Worm (Caenorhabditis elegans) whole organism, L2 larva: ENCODE data around the gene Y67H2A.10.

Source experiments
- C34F6.9 ChIP-seq: fragments of 150-350 bp; optimal IDR thresholded peaks from 2 replicates; lab custom pipeline; 2014; ENCODE audit warnings: missing biosample characterization, missing genetic modification characterization
- F13H6.1 ChIP-seq: sonication (generic microtip); optimal IDR thresholded peaks from 2 replicates; lab custom pipeline; 2016; ENCODE audit warnings: missing genetic modification characterization, missing compliant biosample characterization
- R02D3.7 ChIP-seq: fragments of 150-350 bp; optimal IDR thresholded peaks from 2 replicates; lab custom pipeline; 2014; ENCODE audit warnings: missing biosample characterization, missing genetic modification characterization
- Y55F3AM.14 ChIP-seq: fragments of 200-800 bp; sonication (Bioruptor generic); optimal IDR thresholded peaks from 2 replicates; lab custom pipeline; 2018; ENCODE audit warnings: mild to moderate bottlenecking, missing genetic modification characterization, missing compliant biosample characterization
- ZK546.5 ChIP-seq: sonication (generic microtip); optimal IDR thresholded peaks from 2 replicates; lab custom pipeline; 2017; ENCODE audit warnings: missing biosample characterization, missing genetic modification characterization
- aly-2 ChIP-seq: fragments of 150-350 bp; optimal IDR thresholded peaks from 2 replicates; lab custom pipeline; 2014; ENCODE audit warnings: missing biosample characterization, missing genetic modification characterization
- ama-1 ChIP-seq: fragments of 150-350 bp; optimal IDR thresholded peaks from 2 replicates; lab custom pipeline; 2018; ENCODE audit warnings: inconsistent platforms
- blmp-1 ChIP-seq: sonication (generic microtip); optimal IDR thresholded peaks from 2 replicates; lab custom pipeline; 2017; ENCODE audit warnings: missing genetic modification characterization, mild to moderate bottlenecking, missing compliant biosample characterization, antibody characterized with exemption, moderate library complexity; ENCODE audit not compliant: insufficient read depth
- ceh-16 ChIP-seq: fragments of 150-350 bp; optimal IDR thresholded peaks from 2 replicates; lab custom pipeline; 2014; ENCODE audit warnings: missing biosample characterization, missing genetic modification characterization
- dmd-4 ChIP-seq: sonication (generic microtip); optimal IDR thresholded peaks from 2 replicates; lab custom pipeline; 2017; ENCODE audit warnings: missing biosample characterization, missing genetic modification characterization
- elt-3 ChIP-seq: sonication (generic microtip); optimal IDR thresholded peaks from 2 replicates; lab custom pipeline; 2017; ENCODE audit warnings: missing biosample characterization, missing genetic modification characterization
- fos-1 ChIP-seq: fragments of 150-350 bp; optimal IDR thresholded peaks from 2 replicates; lab custom pipeline; 2014; ENCODE audit warnings: missing biosample characterization, missing genetic modification characterization
- gmeb-1 ChIP-seq: fragments of 150-350 bp; optimal IDR thresholded peaks from 2 replicates; lab custom pipeline; 2014; ENCODE audit warnings: missing biosample characterization, missing genetic modification characterization
- lin-13 ChIP-seq: fragments of 150-350 bp; optimal IDR thresholded peaks from 2 replicates; lab custom pipeline; 2014; ENCODE audit warnings: missing biosample characterization, missing genetic modification reagents, missing genetic modification characterization
- lsy-2 ChIP-seq, 2 experiments: fragments of 150-350 bp in 1 of 2; sonication (generic microtip) in 1 of 2; optimal IDR thresholded peaks; 2 replicates each; lab custom pipeline; 2014 to 2017; ENCODE audit warnings: missing biosample characterization in 2 of 2, missing genetic modification characterization in 2 of 2
- mab-5 ChIP-seq: fragments of 150-350 bp; optimal IDR thresholded peaks from 2 replicates; lab custom pipeline; 2014; ENCODE audit warnings: missing biosample characterization, missing genetic modification characterization
- mbf-1 ChIP-seq: sonication (generic microtip); optimal IDR thresholded peaks from 2 replicates; lab custom pipeline; 2017; ENCODE audit warnings: missing biosample characterization, missing genetic modification characterization
- nhr-10 ChIP-seq: sonication (generic microtip); optimal IDR thresholded peaks from 2 replicates; lab custom pipeline; 2017; ENCODE audit warnings: missing biosample characterization, missing genetic modification characterization
- nhr-11 ChIP-seq: fragments of 150-350 bp; optimal IDR thresholded peaks from 2 replicates; lab custom pipeline; 2014; ENCODE audit warnings: missing biosample characterization, missing genetic modification characterization
- nhr-12 ChIP-seq: fragments of 150-350 bp; optimal IDR thresholded peaks from 2 replicates; lab custom pipeline; 2014; ENCODE audit warnings: missing biosample characterization, missing genetic modification characterization
- nhr-129 ChIP-seq: fragments of 150-350 bp; optimal IDR thresholded peaks from 2 replicates; lab custom pipeline; 2014; ENCODE audit warnings: missing biosample characterization, missing genetic modification characterization
- nhr-21 ChIP-seq: fragments of 150-350 bp; optimal IDR thresholded peaks from 2 replicates; lab custom pipeline; 2014; ENCODE audit warnings: missing biosample characterization, missing genetic modification characterization
- nhr-23 ChIP-seq: fragments of 150-350 bp; optimal IDR thresholded peaks from 2 replicates; lab custom pipeline; 2014; ENCODE audit warnings: missing biosample characterization, missing genetic modification reagents, missing genetic modification characterization
- nhr-237 ChIP-seq: fragments of 150-350 bp; optimal IDR thresholded peaks from 2 replicates; lab custom pipeline; 2014; ENCODE audit warnings: missing biosample characterization, missing genetic modification characterization
- nhr-25 ChIP-seq: fragments of 150-350 bp; sonication (generic microtip); optimal IDR thresholded peaks from 3 replicates; lab custom pipeline; 2014; ENCODE audit warnings: missing biosample characterization, missing genetic modification characterization
- sem-4 ChIP-seq: fragments of 150-350 bp; optimal IDR thresholded peaks from 2 replicates; lab custom pipeline; 2014; ENCODE audit warnings: missing biosample characterization, missing genetic modification reagents, missing genetic modification characterization
- skn-1 ChIP-seq: sonication (generic microtip); optimal IDR thresholded peaks from 2 replicates; lab custom pipeline; 2017; ENCODE audit warnings: missing biosample characterization, missing genetic modification characterization
- sma-3 ChIP-seq: sonication (generic microtip); optimal IDR thresholded peaks from 2 replicates; lab custom pipeline; 2016; ENCODE audit warnings: missing genetic modification reagents, missing genetic modification characterization, missing compliant biosample characterization
- sma-9 ChIP-seq, 2 experiments: fragments of 150-350 bp in 1 of 2; sonication (generic microtip) in 1 of 2; optimal IDR thresholded peaks; 2 replicates each; lab custom pipeline; 2014 to 2016; ENCODE audit warnings: missing genetic modification characterization in 2 of 2, mild to moderate bottlenecking in 1 of 2, missing biosample characterization in 1 of 2, missing compliant biosample characterization in 1 of 2, missing genetic modification reagents in 1 of 2, moderate library complexity in 1 of 2
- unc-55 ChIP-seq: fragments of 150-350 bp; sonication (generic microtip); optimal IDR thresholded peaks from 3 replicates; lab custom pipeline; 2014; ENCODE audit warnings: missing biosample characterization, missing genetic modification reagents, missing genetic modification characterization
- unc-62 ChIP-seq: fragments of 150-350 bp; optimal IDR thresholded peaks from 2 replicates; lab custom pipeline; 2014; ENCODE audit warnings: missing biosample characterization, missing genetic modification reagents, missing genetic modification characterization
- zag-1 ChIP-seq: fragments of 150-350 bp; optimal IDR thresholded peaks from 2 replicates; lab custom pipeline; 2014; ENCODE audit warnings: missing biosample characterization, missing genetic modification characterization
- ztf-1 ChIP-seq: fragments of 200-800 bp; sonication (Bioruptor generic); conservative IDR thresholded peaks from 2 replicates; pipeline ENCODE4 v1.3.6; 2022; ENCODE audit warnings: missing genetic modification characterization, missing compliant biosample characterization
- ztf-11 ChIP-seq: sonication (generic microtip); optimal IDR thresholded peaks from 2 replicates; lab custom pipeline; 2017; ENCODE audit warnings: missing biosample characterization, missing genetic modification characterization
- ztf-4 ChIP-seq: fragments of 150-350 bp; optimal IDR thresholded peaks from 2 replicates; lab custom pipeline; 2014; ENCODE audit warnings: missing biosample characterization, missing genetic modification characterization

The Y67H2A.10 gene

ce11 chrIV:13289321-13289720, at the start of gene Y67H2A.10:
Gene Y67H2A.10 (minus strand): TSS chrIV:13289504.
- TF ChIP-seq ztf-11 (no peak), nhr-21 (no peak), elt-3 (tag; lab: Kevin White, UChicago) (no peak), sem-4 (tag; lab: Kevin White, UChicago) (no peak), ceh-16 (tag; lab: Kevin White, UChicago) (no peak), nhr-129 (peak; percentile 13), lsy-2 (tag; optimal IDR thresholded peaks at IDR 0.05; lab: Kevin White, UChicago) (no peak), unc-55 (GFP tag; lab: Kevin White, UChicago) (peak; percentile 18), skn-1 (no peak), ztf-4 (no peak), nhr-12 (tag; lab: Kevin White, UChicago) (no peak), nhr-11 (tag; lab: Kevin White, UChicago) (no peak), gmeb-1 (tag; lab: Kevin White, UChicago) (no peak), nhr-10 (no peak), C34F6.9 (tag; lab: Kevin White, UChicago) (peak; percentile 49)

ce11 chrIV:13334287-13334686, 45.0 kb upstream of the Y67H2A.10 start:
- TF ChIP-seq aly-2 (no peak), nhr-129 (peak; percentile 53), sma-3 (GFP tag; lab: Kevin White, UChicago) (no peak), F13H6.1 (tag; lab: Kevin White, UChicago) (peak; percentile 23), ama-1 (no peak), fos-1 (peak; percentile 27), R02D3.7 (tag; lab: Kevin White, UChicago) (no peak), sma-9 (GFP tag; optimal IDR thresholded peaks at IDR 0.05; lab: Kevin White, UChicago) (peak; percentile 34), sma-9 (tag; optimal IDR thresholded peaks at IDR 0.05; lab: Kevin White, UChicago) (no peak), mbf-1 (tag; lab: Kevin White, UChicago) (no peak)
- TF ChIP-seq, all 48 proteins: peak for 4

- TF ChIP-seq nhr-129 (no peak), Y55F3AM.14 (no peak)
These were observed 42.0 kb upstream of the Y67H2A.10 start, which contains the start of gene pqn-74 for ce11 chrIV:13331285-13331684. Gene pqn-74 (minus strand): TSS chrIV:13331406.

- TF ChIP-seq ztf-1 (GFP tag; lab: Robert Waterston, UW) = no peak
- TF ChIP-seq zag-1 (tag; lab: Kevin White, UChicago) = no peak
- no peak for TF ChIP-seq unc-62 (GFP tag; lab: Kevin White, UChicago)
- TF ChIP-seq aly-2 = no peak
- TF ChIP-seq nhr-23 (tag; lab: Kevin White, UChicago) = no peak
- no peak for TF ChIP-seq nhr-11 (tag; lab: Kevin White, UChicago)
- TF ChIP-seq lsy-2 (tag; optimal IDR thresholded peaks at IDR 0.05; lab: Kevin White, UChicago) = no peak
- TF ChIP-seq mbf-1 (tag; lab: Kevin White, UChicago) = no peak
- TF ChIP-seq nhr-25 (tag; lab: Kevin White, UChicago) = no peak
- TF ChIP-seq ZK546.5 (tag; lab: Kevin White, UChicago) = no peak
- TF ChIP-seq dmd-4 (tag; lab: Kevin White, UChicago) = no peak
- no peak for TF ChIP-seq mab-5 (tag; lab: Kevin White, UChicago)
These were observed 41.2 kb upstream of the Y67H2A.10 start for ce11 chrIV:13330547-13330946.

- TF ChIP-seq gmeb-1 (tag; lab: Kevin White, UChicago) (no peak), nhr-237 (tag; lab: Kevin White, UChicago) (no peak), elt-3 (tag; lab: Kevin White, UChicago) (no peak), zag-1 (tag; lab: Kevin White, UChicago) (no peak), nhr-10 (no peak), ceh-16 (tag; lab: Kevin White, UChicago) (no peak), R02D3.7 (tag; lab: Kevin White, UChicago) (no peak), lsy-2 (tag; optimal IDR thresholded peaks at IDR 0.05; lab: Kevin White, UChicago) (no peak), sem-4 (tag; lab: Kevin White, UChicago) (no peak), C34F6.9 (tag; lab: Kevin White, UChicago) (no peak), Y55F3AM.14 (no peak), fos-1 (no peak), sma-3 (GFP tag; lab: Kevin White, UChicago) (no peak), nhr-12 (tag; lab: Kevin White, UChicago) (no peak), lin-13 (no peak), blmp-1 (tag; lab: Kevin White, UChicago) (no peak), ztf-4 (no peak)
- TF ChIP-seq, all 48 proteins: peak for 0
These were observed 38.8 kb upstream of the Y67H2A.10 start, which contains the start of gene far-6 for ce11 chrIV:13328059-13328458. Gene far-6 (plus strand): TSS chrIV:13328359.
